Fruit fly (Drosophila melanogaster) whole organism, pupa: ENCODE data around the gene Mks1.

Experiments
- CG12605 ChIP-seq: fragments of 200-800 bp; sonication (Bioruptor generic); IDR thresholded peaks from 2 replicates; pipeline ENCODE4 v1.3.6; 2022; ENCODE audit warnings: missing biosample characterization, missing genetic modification characterization
- CG14655 ChIP-seq: fragments of 200-800 bp; sonication (Bioruptor generic); optimal IDR thresholded peaks from 3 replicates; lab custom pipeline; 2017; ENCODE audit warnings: mild to moderate bottlenecking, missing biosample characterization, missing genetic modification reagents, missing genetic modification characterization
- CG17806 ChIP-seq: fragments of 200-800 bp; sonication (Bioruptor generic); optimal IDR thresholded peaks from 2 replicates; lab custom pipeline; 2018; ENCODE audit warnings: missing biosample characterization, mild to moderate bottlenecking, missing genetic modification characterization, moderate library complexity
- CG4496 ChIP-seq: fragments of 200-800 bp; sonication (Bioruptor generic); IDR thresholded peaks from 3 replicates; pipeline ENCODE4 v1.3.6; 2022; ENCODE audit warnings: missing biosample characterization, missing genetic modification characterization
- CG8159 ChIP-seq: fragments of 200-800 bp; sonication (Bioruptor generic); optimal IDR thresholded peaks from 3 replicates; lab custom pipeline; 2018; ENCODE audit warnings: missing biosample characterization, mild to moderate bottlenecking, missing genetic modification characterization, moderate library complexity
- CG8301 ChIP-seq: fragments of 200-800 bp; sonication (Bioruptor generic); optimal IDR thresholded peaks from 2 replicates; lab custom pipeline; 2018; ENCODE audit warnings: missing biosample characterization, mild to moderate bottlenecking, missing genetic modification characterization
- CG9948 ChIP-seq: fragments of 200-800 bp; sonication (Bioruptor generic); optimal IDR thresholded peaks from 2 replicates; lab custom pipeline; 2018; ENCODE audit warnings: missing biosample characterization, mild to moderate bottlenecking, missing genetic modification characterization, moderate library complexity
- D1 ChIP-seq: fragments of 200-800 bp; sonication (Bioruptor generic); optimal IDR thresholded peaks from 2 replicates; lab custom pipeline; 2018; ENCODE audit warnings: missing biosample characterization, mild to moderate bottlenecking, missing genetic modification characterization, moderate library complexity
- EcR ChIP-seq: fragments of 200-800 bp; sonication (Bioruptor generic); optimal IDR thresholded peaks from 3 replicates; lab custom pipeline; 2019; ENCODE audit warnings: missing biosample characterization, missing genetic modification characterization, mild to moderate bottlenecking, moderate library complexity, missing genetic modification reagents
- Pif1B ChIP-seq: fragments of 200-800 bp; sonication (Bioruptor generic); optimal IDR thresholded peaks from 3 replicates; lab custom pipeline; 2016; ENCODE audit warnings: missing biosample characterization, missing genetic modification characterization
- fd96Ca ChIP-seq: fragments of 200-800 bp; sonication (Bioruptor generic); IDR thresholded peaks from 3 replicates; pipeline ENCODE4 v1.3.6; 2022; ENCODE audit warnings: missing biosample characterization, missing genetic modification characterization
- gl ChIP-seq: fragments of 200-800 bp; sonication (Bioruptor generic); optimal IDR thresholded peaks from 2 replicates; lab custom pipeline; 2018; ENCODE audit warnings: missing biosample characterization, mild to moderate bottlenecking, missing genetic modification characterization
- rn ChIP-seq: fragments of 200-800 bp; sonication (Bioruptor generic); IDR thresholded peaks from 2 replicates; pipeline ENCODE4 v1.3.6; 2022; ENCODE audit warnings: missing biosample characterization, missing genetic modification characterization

dm6 chrX:12466541-12467240, 29.7 kb downstream of the Mks1 start:
- no peak for TF ChIP-seq CG8159 (tag; lab: Kevin White, UChicago)
- TF ChIP-seq gl (tag; lab: Kevin White, UChicago), result no peak
- TF ChIP-seq D1 (tag; lab: Kevin White, UChicago), result no peak
- TF ChIP-seq CG9948 (tag; lab: Kevin White, UChicago), result no peak
- TF ChIP-seq fd96Ca (GFP tag; lab: Robert Waterston, UW), result no peak
- TF ChIP-seq CG17806 (tag; lab: Kevin White, UChicago), result no peak
- TF ChIP-seq Pif1B (GFP tag; lab: Kevin White, UChicago), result no peak
- no peak for TF ChIP-seq CG14655 (GFP tag; lab: Kevin White, UChicago)
- TF ChIP-seq rn, result no peak
- no peak for TF ChIP-seq CG12605 (GFP tag; lab: Robert Waterston, UW)
- no peak for TF ChIP-seq CG4496
- no peak for TF ChIP-seq EcR (GFP tag; lab: Kevin White, UChicago)
- TF ChIP-seq CG8301 (tag; lab: Kevin White, UChicago), result no peak
